Worm (Caenorhabditis elegans) whole organism, late embryonic: Measurements from ENCODE around the gene ZK742.4.

Source experiments
- C08G9.2 ChIP-seq: sonication (generic microtip); optimal IDR thresholded peaks from 2 replicates; lab custom pipeline; 2016; ENCODE audit warnings: mild to moderate bottlenecking, missing genetic modification characterization, moderate library complexity, missing compliant biosample characterization
- K09A11.1 ChIP-seq: sonication (generic microtip); optimal IDR thresholded peaks from 2 replicates; lab custom pipeline; 2017; ENCODE audit warnings: antibody characterized with exemption, mild to moderate bottlenecking, missing genetic modification characterization, missing compliant biosample characterization; ENCODE audit not compliant: insufficient read depth
- Y22D7AL.16 ChIP-seq: sonication (generic microtip); optimal IDR thresholded peaks from 2 replicates; lab custom pipeline; 2016; ENCODE audit warnings: missing genetic modification characterization, missing compliant biosample characterization
- ama-1 ChIP-seq: fragments of 150-350 bp; optimal IDR thresholded peaks from 2 replicates; lab custom pipeline; 2014
- ceh-14 ChIP-seq: sonication (generic microtip); optimal IDR thresholded peaks from 2 replicates; lab custom pipeline; 2016; ENCODE audit warnings: missing genotype, missing genetic modification characterization, missing compliant biosample characterization
- ceh-18 ChIP-seq: sonication (generic microtip); optimal IDR thresholded peaks from 2 replicates; lab custom pipeline; 2016; ENCODE audit warnings: missing genetic modification characterization, missing compliant biosample characterization
- ceh-2 ChIP-seq: sonication (generic microtip); optimal IDR thresholded peaks from 2 replicates; lab custom pipeline; 2016; ENCODE audit warnings: missing genotype, missing genetic modification characterization, missing compliant biosample characterization
- ceh-22 ChIP-seq: sonication (generic microtip); optimal IDR thresholded peaks from 2 replicates; lab custom pipeline; 2017; ENCODE audit warnings: missing biosample characterization, missing genetic modification characterization
- ceh-24 ChIP-seq: sonication (generic microtip); optimal IDR thresholded peaks from 2 replicates; lab custom pipeline; 2016; ENCODE audit warnings: mild to moderate bottlenecking, missing genetic modification characterization, missing compliant biosample characterization
- ceh-31 ChIP-seq: sonication (generic microtip); optimal IDR thresholded peaks from 2 replicates; lab custom pipeline; 2016; ENCODE audit warnings: missing genetic modification characterization, missing compliant biosample characterization
- dve-1 ChIP-seq: sonication (generic microtip); optimal IDR thresholded peaks from 2 replicates; lab custom pipeline; 2017; ENCODE audit warnings: antibody characterized with exemption, mild to moderate bottlenecking, missing genetic modification characterization, missing compliant biosample characterization
- elt-2 ChIP-seq: sonication (generic microtip); optimal IDR thresholded peaks from 2 replicates; lab custom pipeline; 2016; ENCODE audit warnings: missing genetic modification reagents, missing genetic modification characterization, missing compliant biosample characterization
- ets-4 ChIP-seq: sonication (generic microtip); optimal IDR thresholded peaks from 2 replicates; lab custom pipeline; 2016; ENCODE audit warnings: missing genetic modification characterization, missing compliant biosample characterization
- fkh-6 ChIP-seq: sonication (generic microtip); optimal IDR thresholded peaks from 2 replicates; lab custom pipeline; 2016; ENCODE audit warnings: missing genetic modification characterization, missing compliant biosample characterization
- hlh-13 ChIP-seq: fragments of 200-800 bp; sonication (Bioruptor generic); optimal IDR thresholded peaks from 2 replicates; lab custom pipeline; 2018; ENCODE audit warnings: mild to moderate bottlenecking, missing genetic modification characterization, missing compliant biosample characterization
- hlh-15 ChIP-seq: sonication (generic microtip); optimal IDR thresholded peaks from 2 replicates; lab custom pipeline; 2016; ENCODE audit warnings: missing genetic modification characterization, missing compliant biosample characterization
- hlh-30 ChIP-seq: sonication (generic microtip); optimal IDR thresholded peaks from 2 replicates; lab custom pipeline; 2017; ENCODE audit warnings: antibody characterized with exemption, missing genetic modification characterization, missing compliant biosample characterization; ENCODE audit not compliant: insufficient read depth
- hlh-6 ChIP-seq: sonication (generic microtip); optimal IDR thresholded peaks from 2 replicates; lab custom pipeline; 2016; ENCODE audit warnings: missing genotype, missing genetic modification characterization, missing compliant biosample characterization
- hlh-8 ChIP-seq: sonication (generic microtip); optimal IDR thresholded peaks from 2 replicates; lab custom pipeline; 2016; ENCODE audit warnings: missing genotype, missing genetic modification characterization, missing compliant biosample characterization
- lim-6 ChIP-seq: sonication (generic microtip); optimal IDR thresholded peaks from 2 replicates; lab custom pipeline; 2016; ENCODE audit warnings: missing genetic modification characterization, missing compliant biosample characterization
- madf-2 ChIP-seq: sonication (generic microtip); optimal IDR thresholded peaks from 2 replicates; lab custom pipeline; 2017; ENCODE audit warnings: missing genetic modification characterization, missing compliant biosample characterization
- nfya-1 ChIP-seq: sonication (generic microtip); optimal IDR thresholded peaks from 2 replicates; lab custom pipeline; 2017; ENCODE audit warnings: missing genetic modification characterization, mild to moderate bottlenecking, missing compliant biosample characterization, antibody characterized with exemption, moderate library complexity
- odd-2 ChIP-seq: sonication (generic microtip); optimal IDR thresholded peaks from 2 replicates; lab custom pipeline; 2017; ENCODE audit warnings: antibody characterized with exemption, mild to moderate bottlenecking, missing genetic modification characterization, missing compliant biosample characterization
- pag-3 ChIP-seq: sonication (generic microtip); optimal IDR thresholded peaks from 2 replicates; lab custom pipeline; 2016; ENCODE audit warnings: missing compliant biosample characterization, missing genetic modification characterization, borderline replicate concordance
- pha-4 ChIP-seq: fragments of 150-350 bp; optimal IDR thresholded peaks from 2 replicates; lab custom pipeline; 2018; ENCODE audit warnings: missing biosample characterization, missing genetic modification reagents, missing genetic modification characterization
- pqm-1 ChIP-seq: sonication (generic microtip); optimal IDR thresholded peaks from 2 replicates; lab custom pipeline; 2016; ENCODE audit warnings: missing genetic modification characterization, missing compliant biosample characterization
- pros-1 ChIP-seq: fragments of 150-350 bp; optimal IDR thresholded peaks from 2 replicates; lab custom pipeline; 2014; ENCODE audit warnings: missing biosample characterization, missing genetic modification reagents, missing genetic modification characterization
- rnt-1 ChIP-seq: sonication (generic microtip); optimal IDR thresholded peaks from 2 replicates; lab custom pipeline; 2016; ENCODE audit warnings: missing genetic modification characterization, missing compliant biosample characterization
- tbx-2 ChIP-seq: sonication (generic microtip); optimal IDR thresholded peaks from 2 replicates; lab custom pipeline; 2016; ENCODE audit warnings: missing genetic modification characterization, missing compliant biosample characterization
- tbx-7 ChIP-seq: sonication (generic microtip); optimal IDR thresholded peaks from 2 replicates; lab custom pipeline; 2016; ENCODE audit warnings: missing genotype, missing genetic modification characterization, missing compliant biosample characterization
- unc-3 ChIP-seq, 2 experiments: fragments of 200-800 bp in 1 of 2; sonication (Bioruptor generic) in 1 of 2; sonication (generic microtip) in 1 of 2; conservative IDR thresholded peaks in 1 of 2; optimal IDR thresholded peaks in 1 of 2; 2 replicates each; pipeline versions ENCODE4 v1.3.6 to Lab custom; 2016 to 2022; ENCODE audit warnings: missing compliant biosample characterization in 2 of 2, missing genetic modification characterization in 2 of 2, missing genetic modification reagents in 1 of 2
- unc-42 ChIP-seq: sonication (generic microtip); optimal IDR thresholded peaks from 2 replicates; lab custom pipeline; 2016; ENCODE audit warnings: missing genotype, missing genetic modification characterization, missing compliant biosample characterization
- unc-55 ChIP-seq: sonication (generic microtip); optimal IDR thresholded peaks from 2 replicates; lab custom pipeline; 2017; ENCODE audit warnings: missing biosample characterization, missing genetic modification reagents, missing genetic modification characterization
- zip-5 ChIP-seq: sonication (generic microtip); optimal IDR thresholded peaks from 2 replicates; lab custom pipeline; 2016; ENCODE audit warnings: missing genetic modification characterization, missing compliant biosample characterization
- ztf-16 ChIP-seq: sonication (generic microtip); optimal IDR thresholded peaks from 2 replicates; lab custom pipeline; 2017; ENCODE audit warnings: missing genetic modification characterization, missing compliant biosample characterization

The ZK742.4 gene

ce11 chrV:7824138-7824537, 12.5 kb upstream of the ZK742.4 start:
- TF ChIP-seq hlh-8 (tag; lab: Kevin White, UChicago): peak; percentile 58
- no peak for TF ChIP-seq nfya-1 (tag; lab: Kevin White, UChicago)
- no peak for TF ChIP-seq pag-3 (tag; lab: Kevin White, UChicago)
- TF ChIP-seq unc-55 (GFP tag; lab: Kevin White, UChicago): peak; percentile 10

DNA sequence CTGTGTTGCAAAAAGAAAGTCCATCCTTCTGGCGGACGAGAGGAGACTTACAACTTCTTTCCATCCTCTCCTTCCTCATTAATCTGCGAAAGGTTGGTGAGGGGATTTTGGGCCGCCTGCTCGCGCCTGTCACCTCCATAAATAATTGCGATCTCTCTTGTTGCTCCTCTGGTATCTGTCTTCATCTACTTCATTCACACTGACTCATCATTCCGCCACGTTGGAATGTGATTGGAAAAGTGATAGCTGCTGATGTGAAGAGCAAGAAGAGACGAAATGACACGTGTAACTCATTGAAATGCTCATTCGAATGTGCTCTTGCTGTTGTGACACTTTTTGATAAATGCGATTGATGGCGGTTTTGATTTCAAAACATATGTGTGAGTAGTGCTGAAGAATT, 11.1 kb upstream of the ZK742.4 start:
- TF ChIP-seq fkh-6 (no peak), hlh-6 (tag; lab: Kevin White, UChicago) (peak; percentile 40), ama-1 (lab: Kevin White, UChicago) (no peak), Y22D7AL.16 (no peak), K09A11.1 (tag; lab: Kevin White, UChicago) (no peak), tbx-2 (tag; lab: Kevin White, UChicago) (peak; percentile 23), odd-2 (tag; lab: Kevin White, UChicago) (no peak), pqm-1 (no peak), unc-55 (GFP tag; lab: Kevin White, UChicago) (peak; percentile 98), hlh-15 (tag; lab: Kevin White, UChicago) (no peak), nfya-1 (tag; lab: Kevin White, UChicago) (peak; percentile 16), ceh-2 (tag; lab: Kevin White, UChicago) (no peak), madf-2 (no peak), ceh-18 (tag; lab: Kevin White, UChicago) (peak; percentile 77), rnt-1 (tag; lab: Kevin White, UChicago) (peak; percentile 95), tbx-7 (tag; lab: Kevin White, UChicago) (no peak), unc-3 (GFP tag; conservative IDR thresholded peaks at IDR 0.05; lab: Robert Waterston, UW) (no peak), unc-3 (tag; optimal IDR thresholded peaks at IDR 0.05; lab: Kevin White, UChicago) (no peak), ztf-16 (tag; lab: Kevin White, UChicago) (no peak)
- TF ChIP-seq, all 69 proteins: peak for 6

ce11 chrV:7820270-7820669, 8.7 kb upstream of the ZK742.4 start, which contains the start of gene lbp-4:
lbp-4 (plus strand) TSS chrV:7820578.
- TF ChIP-seq zip-5 (tag; lab: Kevin White, UChicago): peak; percentile 2
- TF ChIP-seq ceh-24 (tag; lab: Kevin White, UChicago): no peak
- TF ChIP-seq ceh-14 (tag; lab: Kevin White, UChicago): peak; percentile 62
- TF ChIP-seq C08G9.2 (tag; lab: Kevin White, UChicago): peak; percentile 57
- peak; percentile 22 for TF ChIP-seq elt-2
- peak; percentile 24 for TF ChIP-seq ceh-2 (tag; lab: Kevin White, UChicago)
- no peak for TF ChIP-seq ceh-22 (tag; lab: Kevin White, UChicago)
- no peak for TF ChIP-seq pha-4
- TF ChIP-seq lim-6 (tag; lab: Kevin White, UChicago): peak; percentile 23
- peak; percentile 14 for TF ChIP-seq ets-4
- TF ChIP-seq tbx-2 (tag; lab: Kevin White, UChicago): peak; percentile 79
- peak; percentile 50 for TF ChIP-seq unc-42 (tag; lab: Kevin White, UChicago)
- TF ChIP-seq ceh-31 (tag; lab: Kevin White, UChicago): peak; percentile 92
- TF ChIP-seq, all 69 proteins: peak for 10

ce11 chrV:7819585-7819984, 8.0 kb upstream of the ZK742.4 start:
- no peak for TF ChIP-seq dve-1 (tag; lab: Kevin White, UChicago)
- no peak for TF ChIP-seq nfya-1 (tag; lab: Kevin White, UChicago)
- peak; percentile 74 for TF ChIP-seq unc-42 (tag; lab: Kevin White, UChicago)
- no peak for TF ChIP-seq pros-1 (tag; lab: Kevin White, UChicago)
- no peak for TF ChIP-seq hlh-30 (tag; lab: Kevin White, UChicago)
- no peak for TF ChIP-seq hlh-13
